Worm (Caenorhabditis elegans): Measurements from ENCODE around the gene hsp-4.

hsp-4 gene

DNA sequence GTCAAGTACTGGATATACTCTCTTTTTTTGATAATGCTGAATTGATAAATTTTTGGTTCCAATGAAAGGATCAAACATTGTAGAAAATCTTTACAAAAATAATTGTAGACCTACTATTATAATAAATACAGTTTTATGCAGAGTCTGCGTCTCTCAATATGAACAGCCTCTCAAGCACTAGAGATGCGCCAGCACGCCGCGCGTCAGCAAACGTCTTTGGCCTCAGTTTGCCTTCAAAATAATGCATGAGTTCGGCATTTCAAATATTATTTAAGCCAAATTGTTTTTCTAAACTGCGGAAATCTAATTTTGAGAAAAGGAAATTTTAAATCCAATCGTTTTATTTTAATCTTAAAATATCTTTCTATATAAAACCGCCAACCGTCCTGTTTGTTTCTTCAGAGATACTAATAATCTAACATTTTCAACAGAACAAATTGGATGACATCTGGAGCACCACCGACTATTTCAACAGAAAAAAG, 50.7 kb downstream of the hsp-4 start, which contains the start of gene cul-4 (continued):
- TF ChIP-seq attf-5 (GFP tag; optimal IDR thresholded peaks at IDR 0.05) (peak; percentile 50), ceh-27 (GFP tag; optimal IDR thresholded peaks at IDR 0.05) (peak; percentile 23), B0035.1 (tag; optimal IDR thresholded peaks at IDR 0.05) (no peak), nhr-120 (GFP tag; IDR thresholded peaks at IDR 0.05) (no peak), hlh-26 (GFP tag; conservative IDR thresholded peaks at IDR 0.05) (no peak), sea-2 (GFP tag; IDR thresholded peaks at IDR 0.05) (no peak), die-1 (tag; optimal IDR thresholded peaks at IDR 0.05) (peak; percentile 0), lsy-27 (tag; optimal IDR thresholded peaks at IDR 0.05; ENCODE audit: borderline replicate concordance, insufficient read depth) (no peak), egrh-3 (GFP tag; IDR thresholded peaks at IDR 0.05) (no peak), ztf-22 (GFP tag; optimal IDR thresholded peaks at IDR 0.05) (no peak), nfya-1 (tag; optimal IDR thresholded peaks at IDR 0.05; ENCODE audit: borderline replicate concordance, insufficient read depth) (no peak), ekl-4 (GFP tag; IDR thresholded peaks at IDR 0.05) (peak; percentile 73), lir-1 (GFP tag; conservative IDR thresholded peaks at IDR 0.05) (peak; percentile 37; the same call in 1 of the 2 replicates), madf-6 (GFP tag; IDR thresholded peaks at IDR 0.05) (peak; percentile 99), atf-7 (tag; optimal IDR thresholded peaks at IDR 0.05) (no peak), Y79H2A.3 (GFP tag; conservative IDR thresholded peaks at IDR 0.05) (0 out of 2 replicates have a peak, but pooled peaks have one; percentile 16), B0336.3 (GFP tag; IDR thresholded peaks at IDR 0.05) (peak; percentile 88), rpc-1 (optimal IDR thresholded peaks at IDR 0.05) (no peak), rpc-1 (tag; optimal IDR thresholded peaks at IDR 0.05) (no peak), snpc-1.3 (tag; optimal IDR thresholded peaks at IDR 0.05; ENCODE audit: insufficient read depth) (peak; percentile 68), tlf-1 (GFP tag; optimal IDR thresholded peaks at IDR 0.05) (peak; percentile 81), hsf-1 (GFP tag; IDR thresholded peaks at IDR 0.05) (peak; percentile 71), snpc-3.4 (tag; optimal IDR thresholded peaks at IDR 0.05) (peak; percentile 91), efl-1 (GFP tag; optimal IDR thresholded peaks at IDR 0.05) (peak; percentile 63), snpc-1.1 (tag; optimal IDR thresholded peaks at IDR 0.05; ENCODE audit: insufficient read depth) (peak; percentile 79), unc-62 (GFP tag; optimal IDR thresholded peaks at IDR 0.05) (no peak), hrde-1 (tag; optimal IDR thresholded peaks at IDR 0.05; ENCODE audit: borderline replicate concordance) (no peak), mel-28 (tag; optimal IDR thresholded peaks at IDR 0.05; ENCODE audit: borderline replicate concordance) (no peak), ztf-28 (GFP tag; IDR thresholded peaks at IDR 0.05) (0 out of 2 replicates have a peak, but pooled peaks have one; percentile 63), F23B12.7 (tag; optimal IDR thresholded peaks at IDR 0.05; ENCODE audit: insufficient read depth) (peak; percentile 54), lag-1 (GFP tag; IDR thresholded peaks at IDR 0.05) (no peak), cebp-2 (GFP tag; IDR thresholded peaks at IDR 0.05) (no peak), let-607 (tag; optimal IDR thresholded peaks at IDR 0.05) (peak in 1 of 2 experiments; percentile 16), ets-4 (GFP tag; optimal IDR thresholded peaks at IDR 0.05) (no peak), attf-6 (GFP tag; IDR thresholded peaks at IDR 0.05) (peak; percentile 71), F39B2.1 (GFP tag; IDR thresholded peaks at IDR 0.05) (no peak), madf-3 (GFP tag; IDR thresholded peaks at IDR 0.05) (peak; percentile 91), lin-35 (GFP tag; optimal IDR thresholded peaks at IDR 0.05) (peak in 2 of 3 experiments; percentile 25 to 59), F49E8.2 (tag; optimal IDR thresholded peaks at IDR 0.05; ENCODE audit: insufficient read depth) (peak; percentile 63), K12H6.12 (tag; optimal IDR thresholded peaks at IDR 0.05) (no peak), zim-3 (tag; optimal IDR thresholded peaks at IDR 0.05) (no peak), ztf-25 (GFP tag; IDR thresholded peaks at IDR 0.05) (no peak), madf-8 (GFP tag; conservative IDR thresholded peaks at IDR 0.05) (peak; percentile 99), attf-3 (GFP tag; conservative IDR thresholded peaks at IDR 0.05) (peak; percentile 71), hmg-20 (GFP tag; IDR thresholded peaks at IDR 0.05) (0 out of 2 replicates have a peak, but pooled peaks have one; percentile 51), nfyb-1 (GFP tag; IDR thresholded peaks at IDR 0.05) (peak; percentile 69)

Data from whole organism, young adult.